Fruit fly (Drosophila melanogaster): ENCODE data around the gene del.

The del gene

DNA sequence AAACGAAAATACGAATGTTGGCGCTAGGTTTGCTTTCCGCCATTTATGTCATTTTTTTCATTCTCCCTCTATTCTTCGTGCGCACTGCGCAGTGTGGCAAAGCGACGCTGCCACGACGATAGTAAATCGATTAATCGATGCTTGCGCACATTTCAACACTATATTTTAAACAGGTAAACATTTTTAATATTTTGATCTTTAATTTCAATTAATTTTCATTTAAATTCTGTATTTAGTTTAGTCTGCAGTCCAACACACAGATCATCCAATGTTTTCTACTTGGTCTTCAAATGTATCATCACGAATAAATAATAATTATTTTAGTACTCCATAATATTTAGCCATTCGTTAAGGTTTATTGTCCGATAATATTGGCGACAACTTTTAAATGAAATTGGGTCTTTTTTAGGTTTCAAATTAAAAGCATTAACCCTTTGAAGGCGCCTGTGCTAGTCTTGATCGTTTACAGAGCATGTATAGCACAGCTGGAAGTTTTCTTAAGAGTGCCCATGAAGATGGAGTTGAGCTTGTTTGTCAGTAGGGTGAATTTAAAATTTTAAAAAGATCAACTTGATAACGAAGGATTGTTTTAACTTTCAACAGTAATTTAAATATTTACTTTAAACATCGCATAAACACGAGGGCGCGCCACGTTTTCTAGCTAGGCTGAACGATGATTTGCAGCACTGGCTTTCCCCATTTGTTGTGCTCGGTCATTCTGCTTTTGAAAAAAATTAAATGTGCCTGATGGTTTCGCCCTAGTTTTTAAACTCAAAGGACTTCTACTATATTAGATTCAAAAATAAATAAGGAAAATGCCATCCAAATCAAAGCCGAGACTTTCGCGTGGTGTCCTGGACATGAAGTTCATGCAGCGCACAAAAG, 8.1 kb upstream of the del start, which contains the start of the genes Mpp6 and E2f2 (continued):
- TF ChIP-seq Gug (GFP tag; IDR thresholded peaks at IDR 0.05) (peak; percentile 58; the same call in 2 of the 4 replicates), sna (GFP tag; IDR thresholded peaks at IDR 0.05; ENCODE audit: partially characterized antibody) (peak; percentile 63), dysf (GFP tag; IDR thresholded peaks at IDR 0.05) (peak; percentile 29; the same call in 1 of the 3 replicates), Ets65A (GFP tag) (peak; percentile 93), sob (GFP tag; IDR thresholded peaks at IDR 0.05) (peak; percentile 86), CG17612 (GFP tag; IDR thresholded peaks at IDR 0.05) (peak; percentile 3; the same call in 1 of the 2 replicates), Antp (GFP tag; optimal IDR thresholded peaks at IDR 0.05) (peak; percentile 28), CG14860 (GFP tag; IDR thresholded peaks at IDR 0.05; ENCODE audit: partially characterized antibody) (0 out of 3 replicates have a peak, but pooled peaks have one; percentile 50), CG12104 (GFP tag; optimal IDR thresholded peaks at IDR 0.05) (peak; percentile 15), CG17186 (GFP tag; optimal IDR thresholded peaks at IDR 0.05) (peak; percentile 77), Atf6 (GFP tag; IDR thresholded peaks at IDR 0.05) (0 out of 2 replicates have a peak, but pooled peaks have one; percentile 23), fd96Cb (tag; optimal IDR thresholded peaks at IDR 0.05) (no peak), CG3163 (GFP tag; optimal IDR thresholded peaks at IDR 0.05) (no peak), CG9932 (GFP tag; IDR thresholded peaks at IDR 0.05) (peak; percentile 91), CG16779 (GFP tag; IDR thresholded peaks at IDR 0.05) (peak; percentile 60; the same call in 1 of the 2 replicates), sqz (GFP tag; optimal IDR thresholded peaks at IDR 0.05) (peak; percentile 54), CG11560 (tag; IDR thresholded peaks at IDR 0.05) (peak; percentile 49; the same call in 1 of the 3 replicates), CG7786 (GFP tag; optimal IDR thresholded peaks at IDR 0.05) (peak; percentile 24), CG14667 (GFP tag; IDR thresholded peaks at IDR 0.05) (no peak), crp (GFP tag; optimal IDR thresholded peaks at IDR 0.05) (peak in 1 of 2 experiments; percentile 24), CG9817 (tag; optimal IDR thresholded peaks at IDR 0.05) (peak; percentile 21), D (optimal IDR thresholded peaks at IDR 0.05) (no peak), D (GFP tag; optimal IDR thresholded peaks at IDR 0.05) (no peak), HLH54F (GFP tag; optimal IDR thresholded peaks at IDR 0.05) (peak; percentile 25), CG8290 (GFP tag; optimal IDR thresholded peaks at IDR 0.05) (peak; percentile 18), CG8290 (tag; optimal IDR thresholded peaks at IDR 0.05) (peak in 1 of 2 experiments; percentile 69), row (GFP tag; IDR thresholded peaks at IDR 0.05) (peak; percentile 53), nom (GFP tag; optimal IDR thresholded peaks at IDR 0.05) (peak; percentile 11), Poxn (GFP tag; IDR thresholded peaks at IDR 0.05) (no peak), CG10431 (GFP tag; optimal IDR thresholded peaks at IDR 0.05) (no peak), bcd (GFP tag; optimal IDR thresholded peaks at IDR 0.05) (peak; percentile 28), CG30403 (GFP tag; optimal IDR thresholded peaks at IDR 0.05) (peak; percentile 51), Meics (GFP tag; optimal IDR thresholded peaks at IDR 0.05) (peak; percentile 11), NfI (GFP tag; optimal IDR thresholded peaks at IDR 0.05) (peak; percentile 57), CHES-1-like (GFP tag; optimal IDR thresholded peaks at IDR 0.05) (peak; percentile 6), zfh1 (GFP tag; IDR thresholded peaks at IDR 0.05) (peak; percentile 58; the same call in 2 of the 3 replicates), CG12155 (GFP tag; optimal IDR thresholded peaks at IDR 0.05) (peak; percentile 5), ttk (GFP tag; IDR thresholded peaks at IDR 0.05) (no peak), pum (GFP tag; optimal IDR thresholded peaks at IDR 0.05) (peak; percentile 52), Adf1 (GFP tag; IDR thresholded peaks at IDR 0.05) (peak; percentile 23; the same call in 1 of the 2 replicates), CG6765 (GFP tag; optimal IDR thresholded peaks at IDR 0.05) (no peak), CG18619 (GFP tag; optimal IDR thresholded peaks at IDR 0.05) (peak; percentile 36), CG15011 (GFP tag; optimal IDR thresholded peaks at IDR 0.05) (no peak), MESR4 (GFP tag; optimal IDR thresholded peaks at IDR 0.05) (peak; percentile 34), mam (GFP tag; optimal IDR thresholded peaks at IDR 0.05) (peak; percentile 58), CG2120 (GFP tag; optimal IDR thresholded peaks at IDR 0.05) (peak; percentile 61), Dip2 (GFP tag; IDR thresholded peaks at IDR 0.05) (no peak), sens (GFP tag) (peak; percentile 70), tgo (GFP tag; IDR thresholded peaks at IDR 0.05) (peak; percentile 14; the same call in 1 of the 3 replicates)
